Worm (Caenorhabditis elegans) whole organism, midembryonic: ENCODE data around the gene ilys-2.

ENCODE experiments used
- T22C8.4 ChIP-seq: fragments of 200-800 bp; sonication (Bioruptor generic); IDR thresholded peaks from 2 replicates; pipeline ENCODE4 v1.3.6; 2022; ENCODE audit warnings: missing genetic modification characterization, missing compliant biosample characterization
- cog-1 ChIP-seq: sonication (generic microtip); optimal IDR thresholded peaks from 2 replicates; lab custom pipeline; 2016; ENCODE audit warnings: missing genetic modification characterization, missing compliant biosample characterization
- flt-1 ChIP-seq: fragments of 200-800 bp; sonication (Bioruptor generic); IDR thresholded peaks from 2 replicates; pipeline ENCODE4 v1.3.6; 2022; ENCODE audit warnings: missing genetic modification characterization, missing compliant biosample characterization
- med-1 ChIP-seq: sonication (generic microtip); optimal IDR thresholded peaks from 2 replicates; lab custom pipeline; 2017; ENCODE audit warnings: missing genetic modification characterization, mild to moderate bottlenecking, missing compliant biosample characterization, antibody characterized with exemption, missing genetic modification reagents; ENCODE audit not compliant: insufficient read depth
- ref-1 ChIP-seq: fragments of 200-800 bp; sonication (Bioruptor generic); conservative IDR thresholded peaks from 2 replicates; pipeline ENCODE4 v1.3.6; 2022; ENCODE audit warnings: missing genetic modification reagents, missing genetic modification characterization, missing compliant biosample characterization
- ztf-29 ChIP-seq: fragments of 200-800 bp; sonication (Bioruptor generic); IDR thresholded peaks from 2 replicates; pipeline ENCODE4 v1.3.6; 2022; ENCODE audit warnings: missing genetic modification reagents, missing genetic modification characterization, missing compliant biosample characterization

DNA sequence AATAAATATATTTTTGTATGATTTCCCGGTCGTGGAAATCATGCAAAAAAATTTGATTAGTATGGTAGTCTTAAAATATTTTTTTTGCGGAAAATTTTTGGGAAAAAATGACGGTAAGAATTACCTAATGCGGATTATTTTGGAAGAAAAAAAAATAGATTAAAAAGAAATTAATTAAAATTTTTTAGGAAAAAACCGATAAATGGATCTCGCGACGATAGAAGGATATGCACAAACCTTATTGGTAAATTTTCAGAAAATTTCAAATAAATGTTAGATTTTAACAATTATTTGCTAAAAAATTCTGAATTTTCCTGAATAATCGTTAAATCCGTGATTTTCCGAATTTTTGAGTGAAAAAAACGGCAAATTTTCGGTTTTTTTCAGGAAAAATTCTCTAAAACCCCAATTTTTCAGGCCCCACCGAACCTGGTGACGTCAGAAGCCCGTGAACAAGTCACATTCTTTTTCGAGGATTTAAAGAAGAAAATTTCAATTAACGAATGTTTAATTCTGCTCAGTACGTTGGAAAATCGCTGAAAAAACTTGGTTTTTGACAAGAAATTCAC is 30.2 kb downstream of the ilys-2 start, which contains the start of gene Y69A2AR.16:
- no peak for TF ChIP-seq flt-1
- no peak for TF ChIP-seq ztf-29 (GFP tag; lab: Robert Waterston, UW)
- no peak for TF ChIP-seq med-1 (GFP tag; lab: Kevin White, UChicago)
- no peak for TF ChIP-seq cog-1
- no peak for TF ChIP-seq T22C8.4 (GFP tag; lab: Robert Waterston, UW)
- TF ChIP-seq ref-1 (GFP tag; lab: Robert Waterston, UW) = no peak
